Worm (Caenorhabditis elegans) whole organism, L2 larva: ENCODE data around the gene nhr-67.

Source experiments
- ZK546.5 ChIP-seq: sonication (generic microtip); optimal IDR thresholded peaks from 2 replicates; lab custom pipeline; 2017; ENCODE audit warnings: missing biosample characterization, missing genetic modification characterization
- dmd-4 ChIP-seq: sonication (generic microtip); optimal IDR thresholded peaks from 2 replicates; lab custom pipeline; 2017; ENCODE audit warnings: missing biosample characterization, missing genetic modification characterization
- egl-27 ChIP-seq: sonication (generic microtip); optimal IDR thresholded peaks from 3 replicates; lab custom pipeline; 2017; ENCODE audit warnings: missing biosample characterization, missing genetic modification reagents, missing genetic modification characterization
- elt-3 ChIP-seq: sonication (generic microtip); optimal IDR thresholded peaks from 2 replicates; lab custom pipeline; 2017; ENCODE audit warnings: missing biosample characterization, missing genetic modification characterization
- nhr-11 ChIP-seq: fragments of 150-350 bp; optimal IDR thresholded peaks from 2 replicates; lab custom pipeline; 2014; ENCODE audit warnings: missing biosample characterization, missing genetic modification characterization
- nhr-12 ChIP-seq: fragments of 150-350 bp; optimal IDR thresholded peaks from 2 replicates; lab custom pipeline; 2014; ENCODE audit warnings: missing biosample characterization, missing genetic modification characterization
- nhr-129 ChIP-seq: fragments of 150-350 bp; optimal IDR thresholded peaks from 2 replicates; lab custom pipeline; 2014; ENCODE audit warnings: missing biosample characterization, missing genetic modification characterization
- snpc-4 ChIP-seq: fragments of 150-350 bp; optimal IDR thresholded peaks from 2 replicates; lab custom pipeline; 2014; ENCODE audit warnings: missing biosample characterization, missing genetic modification characterization
- unc-55 ChIP-seq: fragments of 150-350 bp; sonication (generic microtip); optimal IDR thresholded peaks from 3 replicates; lab custom pipeline; 2014; ENCODE audit warnings: missing biosample characterization, missing genetic modification reagents, missing genetic modification characterization
- zag-1 ChIP-seq: fragments of 150-350 bp; optimal IDR thresholded peaks from 2 replicates; lab custom pipeline; 2014; ENCODE audit warnings: missing biosample characterization, missing genetic modification characterization

DNA sequence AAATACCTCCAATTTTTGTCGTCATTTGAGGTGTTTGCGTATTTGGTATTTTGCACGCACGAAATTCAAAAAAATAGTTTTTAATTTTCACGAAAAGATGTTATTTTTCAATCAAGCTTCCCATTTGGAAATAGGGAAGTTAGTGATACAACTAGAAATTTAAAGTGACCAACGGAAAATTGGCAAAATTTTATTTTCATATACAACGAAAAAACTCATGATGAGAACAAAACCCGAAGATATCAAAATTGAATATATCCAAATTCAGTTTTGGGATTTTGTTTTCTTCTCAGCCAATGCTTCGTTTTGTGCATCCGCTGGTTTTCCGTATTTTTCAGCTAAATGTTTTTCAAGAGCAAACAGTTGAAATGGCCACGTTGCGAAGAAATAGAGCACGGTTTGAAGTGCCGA, 23.6 kb upstream of the nhr-67 start:
- TF ChIP-seq nhr-11 (tag; lab: Kevin White, UChicago) (no peak), unc-55 (GFP tag; lab: Kevin White, UChicago) (no peak), egl-27 (tag; lab: Kevin White, UChicago) (no peak), snpc-4 (no peak), dmd-4 (tag; lab: Kevin White, UChicago) (no peak), zag-1 (tag; lab: Kevin White, UChicago) (no peak), nhr-129 (tag; lab: Kevin White, UChicago) (no peak), ZK546.5 (tag; lab: Kevin White, UChicago) (no peak), nhr-12 (tag; lab: Kevin White, UChicago) (no peak), elt-3 (tag; lab: Kevin White, UChicago) (no peak)
